Worm (Caenorhabditis elegans) whole organism, L2 larva: ENCODE measurements around the gene gly-9.

Source experiments
- C34F6.9 ChIP-seq: fragments of 150-350 bp; optimal IDR thresholded peaks from 2 replicates; lab custom pipeline; 2014; ENCODE audit warnings: missing biosample characterization, missing genetic modification characterization
- F13H6.1 ChIP-seq: sonication (generic microtip); optimal IDR thresholded peaks from 2 replicates; lab custom pipeline; 2016; ENCODE audit warnings: missing genetic modification characterization, missing compliant biosample characterization
- R02D3.7 ChIP-seq: fragments of 150-350 bp; optimal IDR thresholded peaks from 2 replicates; lab custom pipeline; 2014; ENCODE audit warnings: missing biosample characterization, missing genetic modification characterization
- Y55F3AM.14 ChIP-seq: fragments of 200-800 bp; sonication (Bioruptor generic); optimal IDR thresholded peaks from 2 replicates; lab custom pipeline; 2018; ENCODE audit warnings: mild to moderate bottlenecking, missing genetic modification characterization, missing compliant biosample characterization
- alr-1 ChIP-seq: fragments of 150-350 bp; optimal IDR thresholded peaks from 2 replicates; lab custom pipeline; 2014; ENCODE audit warnings: missing biosample characterization, missing genetic modification characterization
- blmp-1 ChIP-seq: sonication (generic microtip); optimal IDR thresholded peaks from 2 replicates; lab custom pipeline; 2017; ENCODE audit warnings: missing genetic modification characterization, mild to moderate bottlenecking, missing compliant biosample characterization, antibody characterized with exemption, moderate library complexity; ENCODE audit not compliant: insufficient read depth
- ceh-16 ChIP-seq: fragments of 150-350 bp; optimal IDR thresholded peaks from 2 replicates; lab custom pipeline; 2014; ENCODE audit warnings: missing biosample characterization, missing genetic modification characterization
- ceh-82 ChIP-seq: fragments of 150-350 bp; optimal IDR thresholded peaks from 2 replicates; lab custom pipeline; 2014; ENCODE audit warnings: missing biosample characterization, missing genetic modification characterization
- crh-2 ChIP-seq: sonication (generic microtip); optimal IDR thresholded peaks from 2 replicates; lab custom pipeline; 2017; ENCODE audit warnings: missing biosample characterization, missing genetic modification characterization
- egl-27 ChIP-seq: sonication (generic microtip); optimal IDR thresholded peaks from 3 replicates; lab custom pipeline; 2017; ENCODE audit warnings: missing biosample characterization, missing genetic modification reagents, missing genetic modification characterization
- elt-1 ChIP-seq: fragments of 150-350 bp; optimal IDR thresholded peaks from 2 replicates; lab custom pipeline; 2014; ENCODE audit warnings: missing biosample characterization, missing genetic modification characterization
- elt-3 ChIP-seq: sonication (generic microtip); optimal IDR thresholded peaks from 2 replicates; lab custom pipeline; 2017; ENCODE audit warnings: missing biosample characterization, missing genetic modification characterization
- fos-1 ChIP-seq: fragments of 150-350 bp; optimal IDR thresholded peaks from 2 replicates; lab custom pipeline; 2014; ENCODE audit warnings: missing biosample characterization, missing genetic modification characterization
- gmeb-1 ChIP-seq: fragments of 150-350 bp; optimal IDR thresholded peaks from 2 replicates; lab custom pipeline; 2014; ENCODE audit warnings: missing biosample characterization, missing genetic modification characterization
- lin-11 ChIP-seq: fragments of 150-350 bp; sonication (generic microtip); optimal IDR thresholded peaks from 2 replicates; lab custom pipeline; 2014; ENCODE audit warnings: missing biosample characterization, missing genetic modification characterization, inconsistent platforms, mixed read lengths
- lin-13 ChIP-seq: fragments of 150-350 bp; optimal IDR thresholded peaks from 2 replicates; lab custom pipeline; 2014; ENCODE audit warnings: missing biosample characterization, missing genetic modification reagents, missing genetic modification characterization
- lin-39 ChIP-seq: fragments of 150-350 bp; optimal IDR thresholded peaks from 2 replicates; lab custom pipeline; 2014; ENCODE audit warnings: missing biosample characterization, missing genetic modification reagents, missing genetic modification characterization
- lsy-2 ChIP-seq, 2 experiments: fragments of 150-350 bp in 1 of 2; sonication (generic microtip) in 1 of 2; optimal IDR thresholded peaks; 2 replicates each; lab custom pipeline; 2014 to 2017; ENCODE audit warnings: missing biosample characterization in 2 of 2, missing genetic modification characterization in 2 of 2
- mab-5 ChIP-seq: fragments of 150-350 bp; optimal IDR thresholded peaks from 2 replicates; lab custom pipeline; 2014; ENCODE audit warnings: missing biosample characterization, missing genetic modification characterization
- mbf-1 ChIP-seq: sonication (generic microtip); optimal IDR thresholded peaks from 2 replicates; lab custom pipeline; 2017; ENCODE audit warnings: missing biosample characterization, missing genetic modification characterization
- nhr-10 ChIP-seq: sonication (generic microtip); optimal IDR thresholded peaks from 2 replicates; lab custom pipeline; 2017; ENCODE audit warnings: missing biosample characterization, missing genetic modification characterization
- nhr-11 ChIP-seq: fragments of 150-350 bp; optimal IDR thresholded peaks from 2 replicates; lab custom pipeline; 2014; ENCODE audit warnings: missing biosample characterization, missing genetic modification characterization
- nhr-129 ChIP-seq: fragments of 150-350 bp; optimal IDR thresholded peaks from 2 replicates; lab custom pipeline; 2014; ENCODE audit warnings: missing biosample characterization, missing genetic modification characterization
- nhr-21 ChIP-seq: fragments of 150-350 bp; optimal IDR thresholded peaks from 2 replicates; lab custom pipeline; 2014; ENCODE audit warnings: missing biosample characterization, missing genetic modification characterization
- nhr-23 ChIP-seq: fragments of 150-350 bp; optimal IDR thresholded peaks from 2 replicates; lab custom pipeline; 2014; ENCODE audit warnings: missing biosample characterization, missing genetic modification reagents, missing genetic modification characterization
- nhr-237 ChIP-seq: fragments of 150-350 bp; optimal IDR thresholded peaks from 2 replicates; lab custom pipeline; 2014; ENCODE audit warnings: missing biosample characterization, missing genetic modification characterization
- nhr-6 ChIP-seq: fragments of 150-350 bp; optimal IDR thresholded peaks from 2 replicates; lab custom pipeline; 2014; ENCODE audit warnings: missing biosample characterization, missing genetic modification characterization
- nhr-77 ChIP-seq: fragments of 150-350 bp; optimal IDR thresholded peaks from 2 replicates; lab custom pipeline; 2014; ENCODE audit warnings: missing biosample characterization, missing genetic modification characterization
- peb-1 ChIP-seq: fragments of 150-350 bp; optimal IDR thresholded peaks from 2 replicates; lab custom pipeline; 2014; ENCODE audit warnings: missing biosample characterization, missing genetic modification characterization
- sem-4 ChIP-seq: fragments of 150-350 bp; optimal IDR thresholded peaks from 2 replicates; lab custom pipeline; 2014; ENCODE audit warnings: missing biosample characterization, missing genetic modification reagents, missing genetic modification characterization
- skn-1 ChIP-seq: sonication (generic microtip); optimal IDR thresholded peaks from 2 replicates; lab custom pipeline; 2017; ENCODE audit warnings: missing biosample characterization, missing genetic modification characterization
- sma-3 ChIP-seq: sonication (generic microtip); optimal IDR thresholded peaks from 2 replicates; lab custom pipeline; 2016; ENCODE audit warnings: missing genetic modification reagents, missing genetic modification characterization, missing compliant biosample characterization
- snpc-4 ChIP-seq: fragments of 150-350 bp; optimal IDR thresholded peaks from 2 replicates; lab custom pipeline; 2014; ENCODE audit warnings: missing biosample characterization, missing genetic modification characterization
- unc-55 ChIP-seq: fragments of 150-350 bp; sonication (generic microtip); optimal IDR thresholded peaks from 3 replicates; lab custom pipeline; 2014; ENCODE audit warnings: missing biosample characterization, missing genetic modification reagents, missing genetic modification characterization
- unc-62 ChIP-seq: fragments of 150-350 bp; optimal IDR thresholded peaks from 2 replicates; lab custom pipeline; 2014; ENCODE audit warnings: missing biosample characterization, missing genetic modification reagents, missing genetic modification characterization
- ztf-4 ChIP-seq: fragments of 150-350 bp; optimal IDR thresholded peaks from 2 replicates; lab custom pipeline; 2014; ENCODE audit warnings: missing biosample characterization, missing genetic modification characterization

The gly-9 gene

ce11 chrIII:11311466-11311865 is 21.1 kb upstream of the gly-9 start, which contains the start of gene rab-35:
TSS of gene rab-35 (minus strand) at chrIII:11311566.
- TF ChIP-seq nhr-10 (no peak), egl-27 (tag; lab: Kevin White, UChicago) (no peak), nhr-23 (tag; lab: Kevin White, UChicago) (no peak), mbf-1 (no peak), lin-13 (GFP tag; lab: Kevin White, UChicago) (no peak), lin-11 (tag; lab: Kevin White, UChicago) (no peak), peb-1 (tag; lab: Kevin White, UChicago) (no peak), elt-1 (tag; lab: Kevin White, UChicago) (no peak), skn-1 (tag; lab: Kevin White, UChicago) (no peak), nhr-129 (no peak), unc-62 (no peak), nhr-11 (tag; lab: Kevin White, UChicago) (no peak), blmp-1 (no peak), nhr-6 (tag; lab: Kevin White, UChicago) (no peak), F13H6.1 (tag; lab: Kevin White, UChicago) (no peak), lin-39 (tag; lab: Kevin White, UChicago) (no peak), Y55F3AM.14 (no peak), nhr-237 (tag; lab: Kevin White, UChicago) (no peak)

DNA sequence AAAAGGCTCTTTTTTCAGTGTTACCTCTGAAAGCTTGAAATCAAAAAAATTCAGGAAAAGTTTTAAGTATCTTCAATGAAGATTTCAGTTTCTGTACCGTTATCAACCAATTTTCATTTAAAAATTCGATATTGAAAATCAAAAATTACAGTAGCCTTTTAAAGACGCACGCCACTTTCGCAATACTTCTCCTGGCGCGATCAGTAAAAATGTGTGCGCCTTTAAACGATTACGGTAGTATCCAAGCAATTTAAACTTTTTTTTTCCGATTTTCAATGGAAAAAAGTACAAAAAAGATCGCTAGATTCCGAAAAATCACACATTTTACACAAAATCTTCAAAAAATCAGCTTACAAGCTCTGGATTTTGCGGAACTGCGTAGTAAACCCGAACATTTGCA is 504 bp downstream of the gly-9 start:
- no peak for TF ChIP-seq snpc-4 (tag; lab: Kevin White, UChicago)
- TF ChIP-seq fos-1 (tag; lab: Kevin White, UChicago), result no peak
- no peak for TF ChIP-seq peb-1 (tag; lab: Kevin White, UChicago)

DNA sequence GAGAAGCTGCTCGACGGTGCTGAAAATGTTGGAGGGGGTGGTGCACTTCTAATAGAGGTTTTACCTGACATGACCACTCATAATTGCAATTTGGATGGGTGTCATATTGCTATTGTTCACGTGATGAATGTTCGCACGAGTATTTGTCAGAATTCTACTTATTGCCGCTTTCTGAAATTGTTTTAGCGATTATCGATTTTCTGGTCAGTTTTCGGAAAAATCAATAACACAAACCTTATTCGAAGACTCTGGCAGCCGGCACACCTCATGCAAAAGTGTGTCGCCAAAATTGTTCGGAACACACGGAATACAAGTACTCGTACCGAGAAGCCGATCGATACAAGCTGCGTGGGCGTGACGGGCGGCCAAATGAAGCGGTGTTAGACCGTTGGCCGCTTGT is 2.1 kb downstream of the gly-9 start:
- TF ChIP-seq snpc-4 (tag; lab: Kevin White, UChicago), result no peak
- no peak for TF ChIP-seq egl-27 (tag; lab: Kevin White, UChicago)
- no peak for TF ChIP-seq elt-3 (tag; lab: Kevin White, UChicago)
- TF ChIP-seq ztf-4 (tag; lab: Kevin White, UChicago), result no peak
- TF ChIP-seq mbf-1, result no peak

ce11 chrIII:11287340-11287739 is 3.0 kb downstream of the gly-9 start:
- TF ChIP-seq unc-62 (no peak), ceh-82 (tag; lab: Kevin White, UChicago) (no peak), mab-5 (no peak), nhr-77 (tag; lab: Kevin White, UChicago) (no peak), fos-1 (tag; lab: Kevin White, UChicago) (no peak), F13H6.1 (tag; lab: Kevin White, UChicago) (no peak), skn-1 (tag; lab: Kevin White, UChicago) (no peak), sma-3 (GFP tag; lab: Kevin White, UChicago) (no peak), nhr-6 (tag; lab: Kevin White, UChicago) (no peak), lin-11 (tag; lab: Kevin White, UChicago) (no peak)

- TF ChIP-seq C34F6.9 (tag; lab: Kevin White, UChicago), result peak; percentile 44
- no peak for TF ChIP-seq ceh-16 (tag; lab: Kevin White, UChicago)
- no peak for TF ChIP-seq mbf-1
- TF ChIP-seq Y55F3AM.14, result no peak
- TF ChIP-seq nhr-21, result no peak
- peak; percentile 87 for TF ChIP-seq crh-2 (tag; lab: Kevin White, UChicago)
- TF ChIP-seq alr-1 (tag; lab: Kevin White, UChicago), result no peak
- TF ChIP-seq R02D3.7 (tag; lab: Kevin White, UChicago), result no peak
- TF ChIP-seq unc-55 (GFP tag; lab: Kevin White, UChicago), result peak; percentile 56
- TF ChIP-seq peb-1 (tag; lab: Kevin White, UChicago), result no peak
- TF ChIP-seq ztf-4 (tag; lab: Kevin White, UChicago), result no peak
- TF ChIP-seq gmeb-1 (tag; lab: Kevin White, UChicago), result peak; percentile 86
- TF ChIP-seq sma-3 (GFP tag; lab: Kevin White, UChicago), result peak; percentile 41
- TF ChIP-seq sem-4 (tag; lab: Kevin White, UChicago), result no peak
- TF ChIP-seq ceh-82 (tag; lab: Kevin White, UChicago), result no peak
- TF ChIP-seq F13H6.1 (tag; lab: Kevin White, UChicago), result peak; percentile 32
- TF ChIP-seq nhr-6 (tag; lab: Kevin White, UChicago), result no peak
- peak; percentile 35 for TF ChIP-seq lin-13 (GFP tag; lab: Kevin White, UChicago)
- TF ChIP-seq egl-27 (tag; lab: Kevin White, UChicago), result no peak
- peak in 1 of 2 experiments; percentile 44 for TF ChIP-seq lsy-2 (tag; optimal IDR thresholded peaks at IDR 0.05; lab: Kevin White, UChicago)
Measured at ce11 chrIII:11286069-11286468, 4.3 kb downstream of the gly-9 start.
